Fruit fly (Drosophila melanogaster): Measurements from ENCODE around the gene CG32112.

Gene CG32112

dm6 chr3L:12792933-12793448 is 51.5 kb downstream of the CG32112 start (continued):
- peak; percentile 24 for TF ChIP-seq Mad (GFP tag; optimal IDR thresholded peaks at IDR 0.05)
- TF ChIP-seq kah (GFP tag; optimal IDR thresholded peaks at IDR 0.05) = peak; percentile 23
- TF ChIP-seq CG12299 (tag; optimal IDR thresholded peaks at IDR 0.05) = peak; percentile 44
- peak; percentile 78 for TF ChIP-seq CG13424 (tag; optimal IDR thresholded peaks at IDR 0.05)
- peak; percentile 63 for TF ChIP-seq CG12219 (GFP tag; optimal IDR thresholded peaks at IDR 0.05)
- no peak for TF ChIP-seq D19B (GFP tag; optimal IDR thresholded peaks at IDR 0.05)
- peak; percentile 40 for TF ChIP-seq gsb-n (tag; optimal IDR thresholded peaks at IDR 0.05)
- TF ChIP-seq CG14860 (GFP tag; IDR thresholded peaks at IDR 0.05; ENCODE audit: partially characterized antibody) = no peak
- TF ChIP-seq CG15269 (tag; optimal IDR thresholded peaks at IDR 0.05) = peak; percentile 86
- TF ChIP-seq CG1233 (GFP tag; optimal IDR thresholded peaks at IDR 0.05) = peak; percentile 55
- peak; percentile 41 for TF ChIP-seq CG15601 (tag; optimal IDR thresholded peaks at IDR 0.05)
- peak; percentile 74 for TF ChIP-seq row (GFP tag; IDR thresholded peaks at IDR 0.05)
- TF ChIP-seq pan (optimal IDR thresholded peaks at IDR 0.05) = no peak
- peak in 1 of 2 experiments; percentile 54 for TF ChIP-seq pan (GFP tag; optimal IDR thresholded peaks at IDR 0.05 in 1 of 2, IDR thresholded peaks at IDR 0.05 in 1 of 2)
- TF ChIP-seq CoRest (tag; optimal IDR thresholded peaks at IDR 0.05) = peak; percentile 80
- 0 out of 2 replicates have a peak, but pooled peaks have one; percentile 18 for TF ChIP-seq esg (GFP tag; conservative IDR thresholded peaks at IDR 0.05)
- TF ChIP-seq CG8924 (tag; optimal IDR thresholded peaks at IDR 0.05) = peak; percentile 75
- TF ChIP-seq grau (tag; optimal IDR thresholded peaks at IDR 0.05) = peak; percentile 82
- TF ChIP-seq CG1647 (GFP tag; optimal IDR thresholded peaks at IDR 0.05) = no peak
- TF ChIP-seq CG13296 (GFP tag; optimal IDR thresholded peaks at IDR 0.05) = peak; percentile 75
- no peak for TF ChIP-seq CG4730 (GFP tag; IDR thresholded peaks at IDR 0.05)
- peak; percentile 81 for TF ChIP-seq sens (GFP tag)
- peak; percentile 76 for TF ChIP-seq CG17361 (GFP tag; IDR thresholded peaks at IDR 0.05)
- peak; percentile 72 for TF ChIP-seq phol (tag; optimal IDR thresholded peaks at IDR 0.05)
- TF ChIP-seq NfI (GFP tag; optimal IDR thresholded peaks at IDR 0.05) = peak; percentile 30
- TF ChIP-seq sob (GFP tag; IDR thresholded peaks at IDR 0.05) = 0 out of 2 replicates have a peak, but pooled peaks have one; percentile 38
- TF ChIP-seq CTCF (GFP tag; optimal IDR thresholded peaks at IDR 0.05) = no peak
- TF ChIP-seq pros (GFP tag; optimal IDR thresholded peaks at IDR 0.05) = no peak
- TF ChIP-seq bab2 (GFP tag; optimal IDR thresholded peaks at IDR 0.05) = peak; percentile 50
- no peak for TF ChIP-seq hkb (optimal IDR thresholded peaks at IDR 0.05)
- TF ChIP-seq hkb (GFP tag; IDR thresholded peaks at IDR 0.05) = peak; percentile 69
- TF ChIP-seq CG18619 (GFP tag; optimal IDR thresholded peaks at IDR 0.05) = peak; percentile 63
- peak; percentile 67 for TF ChIP-seq CG17829 (tag; optimal IDR thresholded peaks at IDR 0.05)
- TF ChIP-seq CG4424 (GFP tag; optimal IDR thresholded peaks at IDR 0.05) = peak; percentile 58
- peak; percentile 61 for TF ChIP-seq CG6813 (GFP tag; optimal IDR thresholded peaks at IDR 0.05)
- no peak for TF ChIP-seq croc (GFP tag; conservative IDR thresholded peaks at IDR 0.05)
- peak; percentile 47 for TF ChIP-seq CG14710 (tag; optimal IDR thresholded peaks at IDR 0.05)
- TF ChIP-seq HmgZ (tag; optimal IDR thresholded peaks at IDR 0.05) = peak; percentile 61
- peak; percentile 42 for TF ChIP-seq az2 (GFP tag; optimal IDR thresholded peaks at IDR 0.05)
- TF ChIP-seq schlank (tag; optimal IDR thresholded peaks at IDR 0.05) = no peak
- peak; percentile 47 for TF ChIP-seq salm (tag; optimal IDR thresholded peaks at IDR 0.05)
- peak; percentile 67 for TF ChIP-seq CG12659 (GFP tag; optimal IDR thresholded peaks at IDR 0.05)
- peak; percentile 75 for TF ChIP-seq CG10147 (GFP tag; optimal IDR thresholded peaks at IDR 0.05)
- TF ChIP-seq Atf3 (GFP tag; optimal IDR thresholded peaks at IDR 0.05) = no peak
- TF ChIP-seq CG3281 (GFP tag; optimal IDR thresholded peaks at IDR 0.05) = peak; percentile 72
- peak; percentile 20 for TF ChIP-seq tin (GFP tag; optimal IDR thresholded peaks at IDR 0.05)
- no peak for TF ChIP-seq CG5180 (GFP tag; optimal IDR thresholded peaks at IDR 0.05)
- 0 out of 2 replicates have a peak, but pooled peaks have one; percentile 48 for TF ChIP-seq CG14014 (GFP tag; IDR thresholded peaks at IDR 0.05)
- no peak for TF ChIP-seq CG8089 (GFP tag; optimal IDR thresholded peaks at IDR 0.05)
- TF ChIP-seq toy (GFP tag; IDR thresholded peaks at IDR 0.05) = no peak
- TF ChIP-seq CG15514 (GFP tag; optimal IDR thresholded peaks at IDR 0.05) = peak; percentile 6
